Worm (Caenorhabditis elegans): ENCODE measurements around the gene cpg-2.

ce11 chrIII:7150162-7150561, 46.4 kb upstream of the cpg-2 start:
- TF ChIP-seq sup-37 (GFP tag; optimal IDR thresholded peaks at IDR 0.05): no peak
- no peak for TF ChIP-seq isw-1 (GFP tag; IDR thresholded peaks at IDR 0.05)

Data from whole organism, L1 larva.